Fruit fly (Drosophila melanogaster): ENCODE data around the gene CG12213.
"Not testable (repeated sequence)": the region's sequence is repeated elsewhere in the genome, so short reads cannot be mapped to it uniquely, and the experiment has no call there.

The CG12213 gene

DNA sequence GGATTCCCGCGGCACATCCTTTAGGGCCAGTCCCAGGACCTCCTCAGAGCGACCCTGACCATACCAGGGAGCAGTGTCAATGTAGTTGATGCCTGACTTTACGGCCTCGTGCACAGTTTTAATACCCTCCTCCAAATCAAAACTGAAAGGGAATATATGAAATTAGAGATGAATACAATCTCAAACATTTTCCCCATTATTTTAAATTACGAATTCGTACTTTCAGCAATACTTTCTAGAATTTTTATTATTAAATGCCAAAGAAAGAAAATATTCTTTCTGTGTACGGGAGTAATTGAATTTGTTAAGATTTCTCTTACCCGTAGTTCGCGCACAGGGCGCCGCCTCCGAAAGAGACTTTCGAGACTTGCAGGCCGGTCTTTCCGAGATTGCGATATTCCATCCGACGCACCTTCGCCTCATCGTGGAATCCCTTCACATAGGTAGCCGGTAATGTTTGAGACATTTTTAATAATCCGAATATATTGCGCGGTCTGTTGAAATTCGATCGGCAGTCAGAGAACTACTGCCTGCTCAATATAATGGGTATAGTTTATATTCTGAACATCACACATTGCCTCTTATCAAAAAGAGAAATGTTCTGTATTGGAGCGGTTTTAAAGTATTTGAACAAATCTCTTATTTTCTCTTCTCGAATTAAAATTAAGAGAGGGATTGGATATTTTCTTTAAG is 12.5 kb upstream of the CG12213 start, which contains the start of gene CG18547:
Gene CG18547, minus strand, starts transcription at position 512 of the 693 bp plus-strand sequence.
- TF ChIP-seq noc (tag; optimal IDR thresholded peaks at IDR 0.05) = no peak

DNA sequence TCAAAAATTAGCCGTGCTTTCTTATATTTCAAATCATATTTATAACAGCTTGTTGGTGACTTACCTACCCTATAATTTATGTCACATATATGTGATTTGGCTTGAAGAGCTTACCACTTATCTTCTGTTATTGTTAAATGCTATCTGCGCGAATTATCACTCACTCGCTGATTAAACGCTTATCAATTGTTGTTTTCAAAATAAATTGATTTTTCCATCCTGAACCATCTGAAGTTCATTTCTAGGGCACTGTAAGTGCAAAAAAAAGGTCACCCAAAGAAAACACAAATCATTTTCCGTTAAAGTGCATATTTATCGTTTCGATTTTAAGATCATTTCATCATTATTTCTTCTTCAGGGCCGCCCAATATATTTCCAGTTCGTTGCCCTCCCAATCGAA is 10.8 kb upstream of the CG12213 start:
- TF ChIP-seq noc (tag; optimal IDR thresholded peaks at IDR 0.05) = no peak

DNA sequence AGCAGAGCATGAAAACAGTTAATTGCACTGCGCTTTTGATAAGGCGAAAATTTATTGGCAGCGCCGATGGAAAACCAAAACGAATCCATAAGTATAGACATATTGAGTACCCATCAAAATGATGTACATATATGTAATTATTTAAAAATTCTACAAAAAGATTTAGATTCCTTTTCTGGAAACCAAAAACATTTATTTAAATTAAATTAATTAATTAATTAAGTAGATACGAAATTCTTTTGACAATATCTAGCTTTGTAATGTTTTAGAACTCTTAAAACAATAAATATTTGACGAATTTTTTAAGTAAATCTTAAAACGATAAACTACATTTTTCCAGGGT is 9.8 kb upstream of the CG12213 start:
- no peak for TF ChIP-seq noc (tag; optimal IDR thresholded peaks at IDR 0.05)

DNA sequence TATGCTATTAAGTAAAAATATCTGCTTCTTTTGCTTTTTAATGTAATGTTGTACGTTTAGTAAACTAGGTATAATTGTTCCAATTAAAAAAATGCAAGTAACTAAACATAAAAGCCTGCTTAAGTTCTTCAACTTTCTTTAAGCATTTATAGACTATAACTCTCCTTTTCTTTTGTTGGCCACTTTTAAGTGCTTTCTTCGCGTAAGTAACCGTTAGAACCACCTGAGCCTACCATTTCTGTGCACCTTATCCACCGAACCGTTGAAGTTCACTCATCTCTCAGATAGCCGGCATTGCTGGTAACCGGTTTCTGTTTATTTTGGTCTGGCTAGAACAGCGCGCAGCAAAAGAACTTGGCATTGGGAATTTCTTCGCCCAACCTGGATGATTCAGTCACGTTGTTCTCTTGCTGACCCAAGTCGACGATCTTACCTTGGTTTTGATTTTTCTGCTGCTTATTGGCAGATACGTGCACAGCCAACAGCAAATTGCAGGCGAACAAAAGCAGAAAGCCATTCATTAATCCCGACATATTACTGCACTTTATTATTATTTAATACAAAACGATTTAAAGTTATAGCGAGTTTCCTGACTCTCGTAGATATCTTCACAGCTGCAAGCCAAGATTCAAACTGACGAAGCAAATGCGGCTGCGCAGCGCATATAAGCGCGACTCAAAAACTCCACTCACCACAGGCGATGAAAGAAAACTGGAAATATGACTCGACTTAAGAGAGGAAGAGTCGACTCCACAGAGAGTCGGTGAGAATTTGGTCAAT is 9.3 kb upstream of the CG12213 start, which contains the start of gene CG10005:
Gene CG10005, minus strand, starts transcription at position 642 of the 780 bp plus-strand sequence.
- TF ChIP-seq noc (tag; optimal IDR thresholded peaks at IDR 0.05) = no peak

DNA sequence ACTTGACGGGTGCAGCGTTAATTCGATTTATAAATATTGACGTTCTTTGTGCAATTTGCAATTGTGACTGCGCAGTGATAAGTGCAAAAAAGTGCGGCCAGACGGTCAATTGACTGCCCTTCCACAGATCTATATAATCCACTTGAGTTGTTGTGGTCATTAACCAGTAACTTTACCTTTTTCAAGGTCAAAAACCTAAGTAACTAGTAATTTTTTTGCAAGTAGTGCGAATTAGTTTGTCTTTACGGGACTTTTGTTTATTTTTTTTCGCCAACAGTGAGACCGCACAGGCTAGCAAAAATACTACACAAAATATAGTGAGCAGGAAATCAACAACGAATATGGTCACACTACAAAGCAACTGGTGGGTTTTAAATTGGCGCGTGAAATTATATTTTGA is 7.1 kb upstream of the CG12213 start, which contains the start of gene Tango9:
Gene Tango9, minus strand, starts transcription at position 280 of the 400 bp plus-strand sequence.
- TF ChIP-seq noc (tag; optimal IDR thresholded peaks at IDR 0.05) = no peak

DNA sequence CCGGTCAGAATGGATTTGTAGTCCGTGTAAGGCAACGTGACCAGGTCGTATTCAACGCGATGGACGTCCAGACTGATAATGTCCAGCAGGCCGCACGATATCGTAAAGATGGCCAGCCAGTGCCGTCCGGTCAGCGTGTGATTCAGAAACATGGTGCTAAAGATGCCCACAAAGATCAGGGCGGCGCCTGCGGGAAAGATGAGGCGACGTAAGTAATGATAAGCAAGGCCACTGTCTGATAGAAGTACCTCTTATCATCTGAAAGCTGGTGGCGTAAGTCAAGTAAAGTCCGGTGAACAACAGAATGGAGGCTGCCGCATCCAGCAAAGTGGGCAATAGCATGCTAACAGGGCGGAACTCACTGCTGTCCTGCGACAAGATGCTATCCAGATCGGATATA is 6.3 kb upstream of the CG12213 start:
- TF ChIP-seq noc (tag; optimal IDR thresholded peaks at IDR 0.05) = no peak

DNA sequence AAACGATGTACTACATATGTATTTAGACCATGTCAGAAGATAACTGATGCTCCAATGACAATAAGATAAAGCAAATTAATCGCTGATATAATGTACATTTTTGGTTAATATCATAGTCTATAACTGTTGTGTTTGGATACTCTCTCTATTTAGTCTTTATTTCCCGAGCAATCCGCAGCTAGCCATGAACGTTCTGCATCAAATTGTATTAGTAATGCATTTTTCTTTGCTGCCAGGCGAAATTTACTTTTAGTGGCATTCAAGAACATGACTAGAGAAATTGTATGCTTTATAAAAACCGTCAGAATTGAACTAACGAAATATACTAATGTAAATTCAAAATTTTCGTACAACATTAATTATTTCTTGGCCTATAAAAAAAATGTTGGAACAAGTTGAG is 3.9 kb upstream of the CG12213 start, which contains the start of gene GC2:
Gene GC2, plus strand, starts transcription at position 301 of the 400 bp plus-strand sequence.
- TF ChIP-seq noc (tag; optimal IDR thresholded peaks at IDR 0.05) = no peak

DNA sequence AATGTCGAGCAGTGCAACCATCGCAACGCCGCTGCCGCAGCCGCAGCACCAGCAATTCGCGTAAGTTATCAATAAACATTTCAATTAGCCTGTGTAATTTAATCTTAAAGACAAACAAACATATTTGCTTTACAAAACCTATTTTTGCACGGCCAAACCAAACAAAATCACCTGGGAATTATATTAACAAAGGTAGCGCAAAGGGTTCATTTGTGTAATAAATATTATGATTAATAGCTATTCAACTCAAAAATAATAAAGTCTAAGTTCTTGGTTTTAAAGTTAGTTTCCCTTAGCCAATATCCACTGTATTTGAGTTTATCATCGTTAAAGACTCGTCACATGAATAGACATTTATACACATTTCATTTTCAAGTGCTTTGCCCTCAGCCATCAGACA is 1.7 kb upstream of the CG12213 start:
- peak; percentile 35 for TF ChIP-seq noc (tag; optimal IDR thresholded peaks at IDR 0.05)

DNA sequence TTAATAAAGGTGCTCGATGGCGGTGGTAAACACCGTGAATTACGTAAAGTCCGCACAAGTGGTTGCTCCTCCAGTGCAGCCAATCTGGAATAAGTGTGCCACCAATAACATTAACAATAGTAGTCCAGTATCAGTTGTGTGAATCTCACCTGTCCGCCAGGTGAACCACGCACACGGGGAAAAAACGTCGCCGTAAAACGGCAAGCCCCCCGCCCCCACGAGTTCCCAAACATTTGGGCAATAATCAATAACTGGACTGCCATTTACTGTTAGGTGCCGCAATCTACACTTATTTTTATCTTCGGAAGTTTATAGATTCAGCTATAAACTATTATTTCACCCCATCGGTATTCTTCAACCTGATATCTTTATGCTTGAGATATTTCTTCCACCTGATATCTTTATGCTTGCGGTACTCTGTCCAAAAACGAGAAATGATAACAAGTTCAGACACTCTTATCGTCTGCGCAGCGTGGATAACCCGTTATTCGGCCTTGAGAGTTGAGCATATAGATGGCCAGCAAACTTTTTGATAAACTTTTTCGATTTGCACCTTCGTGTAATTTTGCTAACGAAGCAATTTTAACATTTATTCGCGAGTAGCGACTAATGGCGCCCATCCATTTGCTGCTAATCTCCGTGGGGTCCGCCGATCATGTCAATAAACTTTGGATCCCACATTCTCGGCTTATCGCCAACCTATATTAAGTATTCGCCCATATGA is 701 bp upstream of the CG12213 start:
- peak; percentile 15 for TF ChIP-seq noc (tag; optimal IDR thresholded peaks at IDR 0.05)

DNA sequence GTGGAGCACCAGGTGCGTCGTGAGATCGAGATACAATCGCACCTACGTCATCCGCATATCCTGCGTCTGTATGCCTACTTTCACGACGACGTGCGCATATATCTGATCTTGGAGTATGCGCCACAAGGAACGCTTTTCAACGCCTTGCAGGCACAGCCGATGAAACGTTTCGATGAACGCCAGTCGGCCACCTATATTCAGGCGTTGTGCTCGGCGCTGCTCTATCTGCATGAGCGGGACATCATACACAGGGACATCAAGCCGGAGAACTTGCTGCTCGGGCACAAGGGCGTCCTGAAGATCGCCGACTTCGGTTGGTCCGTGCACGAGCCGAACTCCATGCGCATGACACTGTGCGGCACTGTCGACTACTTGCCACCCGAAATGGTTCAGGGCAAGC is 3.5 kb downstream of the CG12213 start:
- TF ChIP-seq noc (tag; optimal IDR thresholded peaks at IDR 0.05) = no peak

DNA sequence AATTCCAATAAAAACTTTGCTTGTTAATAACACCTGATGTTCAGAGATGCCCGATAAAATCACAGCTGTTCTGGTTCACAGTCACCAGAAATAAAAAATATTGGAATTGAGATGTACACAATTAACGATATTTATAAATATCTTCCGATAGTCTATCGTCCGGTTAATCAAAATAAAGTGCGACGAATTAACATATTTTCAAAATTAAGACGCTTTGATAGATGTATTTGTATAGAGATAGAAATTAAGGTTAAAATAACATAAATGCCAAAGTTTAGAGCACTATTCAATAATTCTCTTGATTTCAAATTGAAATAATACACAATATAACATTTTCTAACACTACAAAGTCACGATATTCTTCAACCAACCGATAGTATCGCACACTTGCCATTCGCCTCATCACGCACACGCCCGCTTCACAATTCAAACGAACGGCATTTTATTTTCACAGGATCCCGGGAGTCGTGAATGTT is 4.7 kb downstream of the CG12213 start, which contains the start of the genes CG3281 and aurA:
Gene CG3281, minus strand, starts transcription at position 67 of the 476 bp plus-strand sequence.
Gene aurA, plus strand, starts transcription at position 386 of the 476 bp plus-strand sequence.
- TF ChIP-seq noc (tag; optimal IDR thresholded peaks at IDR 0.05) = peak; percentile 74

DNA sequence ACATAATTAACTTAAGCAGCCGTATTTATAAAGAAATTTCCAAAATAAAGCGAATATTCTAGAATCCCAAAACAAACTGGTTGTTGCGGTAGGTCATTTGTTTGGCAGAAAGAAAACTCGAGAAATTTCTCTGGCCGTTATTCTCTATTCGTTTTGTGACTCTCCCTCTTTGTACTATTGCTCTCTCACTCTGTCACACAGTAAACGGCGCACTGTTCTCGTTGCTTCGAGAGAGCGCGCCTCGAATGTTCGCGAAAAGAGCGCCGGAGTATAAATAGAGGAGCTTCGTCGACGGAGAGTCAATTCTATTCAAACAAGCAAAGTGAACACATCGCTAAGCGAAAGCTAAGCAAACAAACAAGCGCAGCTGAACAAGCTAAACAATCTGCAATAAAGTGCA is 9.3 kb downstream of the CG12213 start, which contains the start of gene Hsp70Ab:
Gene Hsp70Ab, plus strand, starts transcription at position 301 of the 400 bp plus-strand sequence.
- not testable (repeated sequence) for TF ChIP-seq noc (tag; optimal IDR thresholded peaks at IDR 0.05)

DNA sequence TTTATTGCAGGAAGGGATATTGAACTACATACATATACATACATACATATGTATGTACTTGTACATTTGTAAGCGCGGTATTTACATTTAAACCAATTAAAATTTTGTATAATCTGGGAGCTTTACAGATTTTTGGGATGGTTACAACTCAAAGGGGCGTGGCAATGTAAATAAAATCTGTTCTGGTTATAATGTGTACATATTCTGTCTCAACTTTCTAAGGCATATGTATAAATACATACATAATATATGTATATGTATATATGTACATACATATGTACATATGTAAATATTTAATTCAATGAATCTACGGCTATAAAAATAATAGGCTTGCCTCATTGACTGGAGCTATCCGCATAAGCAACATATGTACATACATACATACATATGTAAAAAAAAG is 10.1 kb downstream of the CG12213 start:
- no peak for TF ChIP-seq noc (tag; optimal IDR thresholded peaks at IDR 0.05)

DNA sequence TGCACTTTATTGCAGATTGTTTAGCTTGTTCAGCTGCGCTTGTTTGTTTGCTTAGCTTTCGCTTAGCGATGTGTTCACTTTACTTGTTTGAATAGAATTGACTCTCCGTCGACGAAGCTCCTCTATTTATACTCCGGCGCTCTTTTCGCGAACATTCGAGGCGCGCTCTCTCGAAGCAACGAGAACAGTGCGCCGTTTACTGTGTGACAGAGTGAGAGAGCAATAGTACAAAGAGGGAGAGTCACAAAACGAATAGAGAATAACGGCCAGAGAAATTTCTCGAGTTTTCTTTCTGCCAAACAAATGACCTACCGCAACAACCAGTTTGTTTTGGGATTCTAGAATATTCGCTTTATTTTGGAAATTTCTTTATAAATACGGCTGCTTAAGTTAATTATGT is 11.0 kb downstream of the CG12213 start, which contains the start of gene Hsp70Aa:
Gene Hsp70Aa, minus strand, starts transcription at position 101 of the 400 bp plus-strand sequence.
- TF ChIP-seq noc (tag; optimal IDR thresholded peaks at IDR 0.05) = not testable (repeated sequence)

DNA sequence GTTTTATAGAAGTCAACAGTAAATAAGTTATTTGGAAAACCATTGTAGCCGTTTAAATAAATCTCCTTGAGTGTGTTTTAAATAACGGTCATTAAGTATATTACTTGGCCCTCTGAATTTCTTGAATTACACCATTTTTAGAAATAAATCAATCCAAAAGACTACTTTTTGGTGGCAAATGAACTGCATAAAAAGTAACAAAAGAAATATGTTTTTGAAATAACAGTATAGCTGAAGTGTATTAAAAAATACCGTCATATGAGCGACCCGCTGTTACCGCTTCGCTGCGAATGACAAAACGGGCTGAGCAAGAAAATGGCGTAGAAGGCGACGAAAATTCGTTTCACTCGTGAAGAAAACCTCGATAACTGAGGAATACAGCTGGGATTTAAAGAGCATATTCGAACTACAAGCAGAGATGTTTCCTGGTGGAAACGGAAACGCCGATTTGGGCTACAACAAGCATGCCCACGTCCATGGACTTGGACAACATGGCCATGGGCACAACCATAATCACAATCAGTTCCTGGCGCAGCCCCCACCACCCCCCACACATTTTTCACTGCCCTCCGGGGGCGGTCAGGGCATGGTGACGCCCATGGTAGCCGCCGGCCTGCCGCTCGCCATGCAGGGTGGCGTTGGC is 18.0 kb downstream of the CG12213 start, which contains the start of gene CG31211:
Gene CG31211, plus strand, starts transcription at position 294 of the 643 bp plus-strand sequence.
- TF ChIP-seq noc (tag; optimal IDR thresholded peaks at IDR 0.05) = no peak
